Fruit fly (Drosophila melanogaster): ENCODE results near the gene slgA.

slgA gene

dm6 chrX:21375595-21376047 lies 1.8 kb downstream of the slgA start (continued):
- TF ChIP-seq CG8281 (tag; optimal IDR thresholded peaks at IDR 0.05) = no peak
- TF ChIP-seq stc (GFP tag; IDR thresholded peaks at IDR 0.05) = no peak
- 0 out of 3 replicates have a peak, but pooled peaks have one; percentile 18 for TF ChIP-seq CG11695 (GFP tag; IDR thresholded peaks at IDR 0.05)
- no peak for TF ChIP-seq CG14710 (tag; optimal IDR thresholded peaks at IDR 0.05)
- no peak for TF ChIP-seq eve (GFP tag; optimal IDR thresholded peaks at IDR 0.05)
- TF ChIP-seq pfk (GFP tag; optimal IDR thresholded peaks at IDR 0.05) = no peak
- TF ChIP-seq h (optimal IDR thresholded peaks at IDR 0.05) = no peak
- no peak for TF ChIP-seq CG2199 (GFP tag; IDR thresholded peaks at IDR 0.05)
- TF ChIP-seq CG3995 (GFP tag; optimal IDR thresholded peaks at IDR 0.05) = peak; percentile 2
- no peak for TF ChIP-seq tio (GFP tag; optimal IDR thresholded peaks at IDR 0.05)
- TF ChIP-seq CG14014 (GFP tag; IDR thresholded peaks at IDR 0.05) = peak; percentile 30; the same call in 1 of the 2 replicates
- TF ChIP-seq CG11723 (GFP tag; optimal IDR thresholded peaks at IDR 0.05) = no peak
- TF ChIP-seq YL-1 (GFP tag; optimal IDR thresholded peaks at IDR 0.05) = peak; percentile 8
- no peak for TF ChIP-seq ATbp (GFP tag; optimal IDR thresholded peaks at IDR 0.05)
- no peak for TF ChIP-seq oc (tag; optimal IDR thresholded peaks at IDR 0.05)
- no peak for TF ChIP-seq pho (GFP tag; optimal IDR thresholded peaks at IDR 0.05)
- no peak for TF ChIP-seq CG11085 (GFP tag; IDR thresholded peaks at IDR 0.05)
- TF ChIP-seq CG10366 (GFP tag; IDR thresholded peaks at IDR 0.05) = peak; percentile 16; the same call in 1 of the 2 replicates
- peak; percentile 47; the same call in 1 of the 2 replicates for TF ChIP-seq lmd (GFP tag; IDR thresholded peaks at IDR 0.05)
- no peak for TF ChIP-seq Abd-B (GFP tag; optimal IDR thresholded peaks at IDR 0.05)
- TF ChIP-seq lab (GFP tag; optimal IDR thresholded peaks at IDR 0.05) = peak; percentile 62
- TF ChIP-seq nmo (GFP tag; optimal IDR thresholded peaks at IDR 0.05) = peak; percentile 42
- TF ChIP-seq exex (tag; optimal IDR thresholded peaks at IDR 0.05) = no peak
- no peak for TF ChIP-seq chif (GFP tag; optimal IDR thresholded peaks at IDR 0.05)
- no peak for TF ChIP-seq CG17568 (GFP tag; optimal IDR thresholded peaks at IDR 0.05)
- no peak for TF ChIP-seq NC2β (GFP tag; optimal IDR thresholded peaks at IDR 0.05)
- no peak for TF ChIP-seq Nf-YB (GFP tag; optimal IDR thresholded peaks at IDR 0.05)
- TF ChIP-seq twi (tag; optimal IDR thresholded peaks at IDR 0.05) = no peak
- peak; percentile 20 to 48 for TF ChIP-seq Trl (optimal IDR thresholded peaks at IDR 0.05)
- no peak for TF ChIP-seq Trl (GFP tag; optimal IDR thresholded peaks at IDR 0.05)
- no peak for TF ChIP-seq toy (GFP tag; IDR thresholded peaks at IDR 0.05)
- no peak for TF ChIP-seq ato (GFP tag; IDR thresholded peaks at IDR 0.05; ENCODE audit: partially characterized antibody)
- peak; percentile 19 for TF ChIP-seq CG13775 (GFP tag; optimal IDR thresholded peaks at IDR 0.05)
- no peak for TF ChIP-seq sim (GFP tag; IDR thresholded peaks at IDR 0.05)
- no peak for TF ChIP-seq CG10431 (GFP tag; optimal IDR thresholded peaks at IDR 0.05)
- no peak for TF ChIP-seq CG11093 (GFP tag; IDR thresholded peaks at IDR 0.05)
- no peak for TF ChIP-seq hth (optimal IDR thresholded peaks at IDR 0.05)
- TF ChIP-seq tll (GFP tag; optimal IDR thresholded peaks at IDR 0.05) = no peak
- TF ChIP-seq CG17328 (GFP tag; IDR thresholded peaks at IDR 0.05) = no peak
- peak; percentile 10 for TF ChIP-seq HmgZ (tag; optimal IDR thresholded peaks at IDR 0.05)
- no peak for TF ChIP-seq CG2129 (GFP tag; IDR thresholded peaks at IDR 0.05; ENCODE audit: partially characterized antibody)
- TF ChIP-seq HLHmδ (GFP tag; optimal IDR thresholded peaks at IDR 0.05) = no peak
- TF ChIP-seq CG10959 (GFP tag; IDR thresholded peaks at IDR 0.05) = no peak
- peak; percentile 52 for TF ChIP-seq HHEX (GFP tag; optimal IDR thresholded peaks at IDR 0.05)
- TF ChIP-seq tgo (GFP tag; IDR thresholded peaks at IDR 0.05) = peak; percentile 35; the same call in 1 of the 3 replicates
- TF ChIP-seq CG8388 (GFP tag; optimal IDR thresholded peaks at IDR 0.05) = peak; percentile 3
- TF ChIP-seq ham (GFP tag; IDR thresholded peaks at IDR 0.05) = no peak
- TF ChIP-seq CG6254 (GFP tag; optimal IDR thresholded peaks at IDR 0.05) = no peak
- TF ChIP-seq CG33557 (GFP tag; optimal IDR thresholded peaks at IDR 0.05) = no peak
- no peak for TF ChIP-seq da (GFP tag; optimal IDR thresholded peaks at IDR 0.05)
- TF ChIP-seq kah (GFP tag; optimal IDR thresholded peaks at IDR 0.05) = no peak

Data from whole organism, embryonic.